Worm (Caenorhabditis elegans) whole organism, L1 larva: ENCODE data around the gene srh-21.

ENCODE experiments used
- blmp-1 ChIP-seq: fragments of 150-350 bp; optimal IDR thresholded peaks from 2 replicates; lab custom pipeline; 2014; ENCODE audit warnings: missing biosample characterization, missing genetic modification characterization
- elt-3 ChIP-seq, 6 experiments: fragments of 150-350 bp in 1 of 6; sonication (generic microtip); optimal IDR thresholded peaks; 2 replicates each; lab custom pipeline; 2017 to 2018; ENCODE audit warnings: missing biosample characterization in 6 of 6, missing genetic modification characterization in 6 of 6, inconsistent platforms in 1 of 6
- fkh-10 ChIP-seq: sonication (generic microtip); optimal IDR thresholded peaks from 2 replicates; lab custom pipeline; 2017; ENCODE audit warnings: missing biosample characterization, missing genetic modification reagents, missing genetic modification characterization
- fkh-4 ChIP-seq: sonication (generic microtip); optimal IDR thresholded peaks from 2 replicates; lab custom pipeline; 2016; ENCODE audit warnings: missing compliant biosample characterization, missing genetic modification characterization, borderline replicate concordance
- lin-13 ChIP-seq: fragments of 150-350 bp; optimal IDR thresholded peaks from 2 replicates; lab custom pipeline; 2014; ENCODE audit warnings: missing biosample characterization, missing genetic modification reagents, missing genetic modification characterization
- lin-15B ChIP-seq: fragments of 150-350 bp; sonication (generic microtip); optimal IDR thresholded peaks from 3 replicates; lab custom pipeline; 2014; ENCODE audit warnings: missing biosample characterization, missing genetic modification characterization
- lin-39 ChIP-seq: fragments of 150-350 bp; optimal IDR thresholded peaks from 2 replicates; lab custom pipeline; 2014; ENCODE audit warnings: missing biosample characterization, missing genetic modification reagents, missing genetic modification characterization
- mab-9 ChIP-seq: fragments of 200-800 bp; sonication (Bioruptor generic); IDR thresholded peaks from 2 replicates; pipeline ENCODE4 v1.3.6; 2022; ENCODE audit warnings: missing genetic modification reagents, missing genetic modification characterization, missing compliant biosample characterization
- nhr-11 ChIP-seq: fragments of 150-350 bp; optimal IDR thresholded peaks from 2 replicates; lab custom pipeline; 2014; ENCODE audit warnings: missing biosample characterization, missing genetic modification characterization
- nhr-12 ChIP-seq: sonication (generic microtip); optimal IDR thresholded peaks from 2 replicates; lab custom pipeline; 2017; ENCODE audit warnings: missing biosample characterization, missing genetic modification characterization
- pqm-1 ChIP-seq: sonication (generic microtip); optimal IDR thresholded peaks from 3 replicates; lab custom pipeline; 2017; ENCODE audit warnings: missing biosample characterization, missing genetic modification characterization
- snpc-4 ChIP-seq: fragments of 150-350 bp; optimal IDR thresholded peaks from 2 replicates; lab custom pipeline; 2014; ENCODE audit warnings: missing biosample characterization, missing genetic modification characterization
- tbx-2 ChIP-seq: sonication (generic microtip); optimal IDR thresholded peaks from 2 replicates; lab custom pipeline; 2016; ENCODE audit warnings: missing genetic modification characterization, missing compliant biosample characterization
- unc-62 ChIP-seq: fragments of 150-350 bp; optimal IDR thresholded peaks from 2 replicates; lab custom pipeline; 2014; ENCODE audit warnings: missing biosample characterization, missing genetic modification reagents, missing genetic modification characterization

DNA sequence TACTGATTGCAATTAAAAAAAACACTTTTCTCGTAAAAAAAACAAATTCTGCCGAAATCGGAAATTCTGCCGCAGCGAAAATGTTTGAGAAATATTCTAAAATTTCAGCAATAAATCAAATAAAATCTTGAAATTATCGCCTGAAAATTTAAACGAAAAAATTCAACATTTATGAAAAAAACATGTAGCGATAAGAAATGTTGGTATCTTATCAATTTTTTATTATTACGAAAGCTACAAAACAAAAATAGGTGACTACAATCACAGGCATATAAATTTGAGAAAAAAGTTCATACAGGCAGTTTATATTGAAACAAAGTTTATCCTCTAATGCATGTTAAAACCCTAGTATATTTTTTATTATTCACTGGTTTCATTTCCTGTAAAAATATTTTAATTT lies 20.5 kb upstream of the srh-21 start, which contains the start of gene ugt-14:
- no peak for TF ChIP-seq nhr-12 (tag; lab: Kevin White, UChicago)
- TF ChIP-seq fkh-4 (tag; lab: Kevin White, UChicago): no peak
- TF ChIP-seq blmp-1 (tag; lab: Kevin White, UChicago): no peak
- TF ChIP-seq pqm-1 (tag; lab: Kevin White, UChicago): no peak
- TF ChIP-seq mab-9 (GFP tag; lab: Robert Waterston, UW): no peak
- TF ChIP-seq snpc-4 (tag; lab: Kevin White, UChicago): no peak
- TF ChIP-seq nhr-11 (tag; lab: Kevin White, UChicago): no peak
- no peak for TF ChIP-seq elt-3 (tag; optimal IDR thresholded peaks at IDR 0.05; lab: Kevin White, UChicago)
- no peak for TF ChIP-seq lin-13 (GFP tag; lab: Kevin White, UChicago)
- TF ChIP-seq unc-62 (GFP tag; lab: Kevin White, UChicago): no peak
- TF ChIP-seq lin-39 (tag; lab: Kevin White, UChicago): no peak
- TF ChIP-seq lin-15B (tag; lab: Kevin White, UChicago): no peak
- TF ChIP-seq tbx-2 (tag; lab: Kevin White, UChicago): no peak
- TF ChIP-seq fkh-10 (GFP tag; lab: Kevin White, UChicago): no peak
